Worm (Caenorhabditis elegans) whole organism, mixed stage, embryonic: ENCODE results near the gene K12H4.2.

Experiments used
- ceh-43 ChIP-seq: fragments of 200-800 bp; sonication (Bioruptor generic); optimal IDR thresholded peaks from 2 replicates; lab custom pipeline; 2018; ENCODE audit warnings: mild to moderate bottlenecking, missing genetic modification characterization, moderate library complexity, missing compliant biosample characterization
- ces-1 ChIP-seq: fragments of 150-350 bp; optimal IDR thresholded peaks from 2 replicates; lab custom pipeline; 2014; ENCODE audit warnings: missing biosample characterization, missing genetic modification reagents, missing genetic modification characterization
- cnd-1 ChIP-seq: fragments of 200-800 bp; sonication (Bioruptor generic); optimal IDR thresholded peaks from 2 replicates; lab custom pipeline; 2018; ENCODE audit warnings: mild to moderate bottlenecking, missing genetic modification characterization, missing compliant biosample characterization
- lin-13 ChIP-seq: fragments of 150-350 bp; optimal IDR thresholded peaks from 2 replicates; lab custom pipeline; 2014; ENCODE audit warnings: missing biosample characterization, missing genetic modification characterization
- nhr-76 ChIP-seq: sonication (generic microtip); optimal IDR thresholded peaks from 2 replicates; lab custom pipeline; 2017; ENCODE audit warnings: missing biosample characterization, missing genetic modification characterization
- unc-62 ChIP-seq: fragments of 150-350 bp; optimal IDR thresholded peaks from 2 replicates; lab custom pipeline; 2014; ENCODE audit warnings: missing biosample characterization, missing genetic modification reagents, missing genetic modification characterization

ce11 chrIII:8036050-8036449 is 11.5 kb upstream of the K12H4.2 start:
- TF ChIP-seq nhr-76 (tag; lab: Kevin White, UChicago) (no peak), lin-13 (tag; lab: Kevin White, UChicago) (no peak), cnd-1 (tag; lab: Kevin White, UChicago) (no peak), ces-1 (GFP tag; lab: Kevin White, UChicago) (no peak), ceh-43 (GFP tag; lab: Kevin White, UChicago) (no peak), unc-62 (GFP tag; lab: Kevin White, UChicago) (no peak)
